Worm (Caenorhabditis elegans) whole organism, L4/young adult: ENCODE data around the gene nhl-1.

Experiments
- W03F9.2 ChIP-seq: fragments of 150-350 bp; optimal IDR thresholded peaks from 2 replicates; lab custom pipeline; 2014; ENCODE audit warnings: missing biosample characterization, missing genetic modification characterization
- dao-5 ChIP-seq: sonication (generic microtip); optimal IDR thresholded peaks from 2 replicates; lab custom pipeline; 2016; ENCODE audit warnings: missing genotype, missing genetic modification characterization, moderate library complexity, missing compliant biosample characterization
- him-1 ChIP-seq: sonication (generic microtip); optimal IDR thresholded peaks from 2 replicates; lab custom pipeline; 2016; ENCODE audit warnings: missing genotype, missing genetic modification reagents, missing genetic modification characterization, missing compliant biosample characterization

The nhl-1 gene

DNA sequence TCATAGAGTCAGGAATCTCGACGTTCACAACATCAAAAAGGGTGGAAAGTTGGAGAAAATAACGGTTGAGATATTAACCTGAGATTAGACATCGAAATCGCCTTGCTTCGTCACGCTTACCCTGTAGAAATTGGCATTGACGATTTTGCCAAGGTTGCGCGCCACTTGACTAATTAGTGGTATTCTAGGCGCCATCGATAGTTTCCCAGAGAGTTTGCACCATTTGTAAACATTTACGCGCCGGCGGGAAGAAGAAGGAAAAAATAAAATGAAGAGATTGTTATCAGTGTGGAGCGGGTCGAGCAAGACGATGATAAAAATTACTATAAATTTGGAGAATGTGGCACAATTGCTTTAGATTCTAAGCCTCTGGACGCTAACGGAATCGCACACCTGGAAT, 43.4 kb downstream of the nhl-1 start:
- TF ChIP-seq dao-5 (tag; lab: Kevin White, UChicago) (no peak), him-1 (tag; lab: Kevin White, UChicago) (no peak), W03F9.2 (no peak)

DNA sequence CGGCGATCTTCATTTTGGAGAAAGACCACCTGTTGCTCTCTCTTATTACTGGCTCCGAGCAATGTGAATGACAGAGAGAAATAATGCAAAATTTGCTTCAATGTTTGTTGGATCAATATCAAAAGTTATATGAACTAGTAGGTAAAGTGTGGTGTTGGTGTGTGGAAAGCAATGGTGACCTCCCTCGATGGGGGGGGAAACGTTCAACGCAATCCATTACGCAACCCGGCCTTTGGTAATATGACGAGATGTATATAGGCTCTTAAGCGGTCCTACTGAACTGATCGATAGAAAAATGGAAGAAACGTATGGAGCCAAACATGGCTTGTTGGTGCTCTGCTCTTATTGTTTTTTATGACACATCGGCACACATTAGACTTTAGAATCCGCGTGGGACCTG, 44.0 kb downstream of the nhl-1 start:
- TF ChIP-seq W03F9.2 = no peak
- TF ChIP-seq him-1 (tag; lab: Kevin White, UChicago) = no peak
- no peak for TF ChIP-seq dao-5 (tag; lab: Kevin White, UChicago)

DNA sequence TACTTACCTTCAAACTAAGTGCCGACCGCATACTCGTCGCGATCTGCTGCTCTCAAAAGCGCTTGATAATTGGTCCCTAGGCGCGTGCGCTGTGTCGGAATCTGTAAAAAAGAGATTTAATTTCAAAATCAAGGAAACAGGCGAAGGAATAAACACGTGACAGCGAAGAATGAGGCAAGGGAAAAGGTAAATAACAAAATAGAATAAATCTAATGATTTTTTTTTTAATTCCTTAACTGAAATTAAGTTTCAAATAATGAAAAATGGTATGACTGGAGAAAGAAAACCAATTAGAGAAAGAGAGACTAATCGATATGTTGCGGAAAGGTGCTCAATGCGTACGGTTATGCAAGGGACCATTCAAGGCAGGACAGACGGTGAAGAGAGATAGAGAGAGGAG, 44.5 kb downstream of the nhl-1 start, which contains the start of gene cya-1:
cya-1 (minus strand) TSS at position 101 of the 400 bp plus-strand sequence.
- TF ChIP-seq W03F9.2 = no peak
- no peak for TF ChIP-seq him-1 (tag; lab: Kevin White, UChicago)
- TF ChIP-seq dao-5 (tag; lab: Kevin White, UChicago) = no peak

DNA sequence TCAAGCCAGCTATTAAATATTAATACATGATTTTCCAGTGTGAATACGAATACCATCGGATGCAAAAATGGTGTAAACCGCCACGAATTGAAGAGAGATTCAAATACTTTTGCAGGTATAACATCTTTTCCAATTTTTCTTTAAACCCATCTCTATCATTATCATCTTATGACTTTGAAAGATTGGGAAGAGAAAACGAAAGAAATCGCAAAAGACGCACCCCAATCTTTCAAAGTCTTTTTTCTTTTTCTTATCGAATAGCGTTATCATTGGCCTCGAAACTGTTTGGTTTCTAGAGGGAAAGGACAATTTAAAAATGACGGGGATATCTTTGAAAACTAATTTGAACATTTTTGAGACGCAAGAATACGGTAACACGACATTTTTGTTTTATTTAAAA, 48.1 kb downstream of the nhl-1 start:
- TF ChIP-seq dao-5 (tag; lab: Kevin White, UChicago) = no peak
- no peak for TF ChIP-seq W03F9.2

DNA sequence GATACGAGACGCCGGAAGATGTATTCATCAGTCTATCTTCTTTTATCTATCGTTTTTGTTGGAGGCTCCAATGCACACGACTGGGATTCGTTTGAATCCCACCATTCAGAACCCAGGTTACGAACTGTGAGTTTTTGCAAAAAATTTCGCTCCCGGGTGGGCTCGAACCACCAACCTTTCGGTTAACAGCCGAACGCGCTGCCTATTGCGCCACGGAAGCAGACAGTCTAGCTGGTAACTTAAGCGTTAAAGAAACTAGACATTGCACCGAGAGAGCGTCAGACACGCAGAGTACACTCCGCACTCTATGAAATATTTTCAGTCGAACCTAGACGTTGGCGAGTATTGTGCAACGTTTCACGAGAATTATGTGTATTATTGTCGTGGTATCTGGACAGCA, 49.6 kb downstream of the nhl-1 start:
- TF ChIP-seq W03F9.2 (no peak), him-1 (tag; lab: Kevin White, UChicago) (peak; percentile 8)

DNA sequence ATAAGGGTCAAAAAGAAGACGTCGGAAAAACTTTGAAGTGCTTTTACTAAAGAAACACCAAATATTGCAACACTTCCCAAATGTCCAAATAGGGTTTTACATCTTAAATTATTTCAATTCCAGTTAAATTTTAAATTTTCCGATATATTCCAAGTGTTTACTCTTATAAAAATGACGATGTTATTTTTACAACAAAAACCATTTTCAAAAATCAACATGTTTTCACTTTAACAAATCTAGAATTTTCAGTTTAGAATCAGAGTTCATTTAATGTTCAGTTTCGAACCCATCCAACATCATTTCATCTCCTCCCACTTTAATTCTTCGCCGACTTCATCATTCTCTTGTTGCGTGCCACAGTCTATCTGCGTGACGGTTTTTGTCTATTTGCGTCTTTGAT, 50.1 kb downstream of the nhl-1 start, which contains the start of gene dos-1:
dos-1 (plus strand) TSS at position 301 of the 400 bp plus-strand sequence.
- TF ChIP-seq dao-5 (tag; lab: Kevin White, UChicago) = no peak
- TF ChIP-seq W03F9.2 = no peak
- no peak for TF ChIP-seq him-1 (tag; lab: Kevin White, UChicago)

DNA sequence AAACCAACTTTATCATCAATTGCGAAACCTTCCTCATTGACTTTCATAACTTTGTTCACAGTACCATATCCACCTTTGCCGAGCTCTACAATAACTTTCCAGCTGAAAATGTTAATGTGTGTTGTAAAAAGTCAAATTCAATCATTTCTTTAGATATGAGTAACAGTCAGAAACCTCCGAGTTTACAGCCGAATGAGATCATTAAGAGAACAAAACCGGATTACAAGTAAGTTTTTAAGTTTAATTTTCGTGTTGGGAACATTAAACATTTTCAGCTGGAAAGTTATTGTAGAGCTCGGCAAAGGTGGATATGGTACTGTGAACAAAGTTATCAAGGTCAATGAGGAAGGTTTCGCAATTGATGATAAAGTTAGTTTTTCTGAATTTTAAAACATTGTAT, 52.5 kb downstream of the nhl-1 start, which contains the start of gene ZK507.1:
ZK507.1 (minus strand) TSS at position 101 of the 400 bp plus-strand sequence.
- TF ChIP-seq dao-5 (tag; lab: Kevin White, UChicago) (no peak), W03F9.2 (no peak), him-1 (tag; lab: Kevin White, UChicago) (no peak)
